Worm (Caenorhabditis elegans) whole organism, L4/young adult: ENCODE results near the gene flap-1.

ENCODE experiments used
- W03F9.2 ChIP-seq: fragments of 150-350 bp; optimal IDR thresholded peaks from 2 replicates; lab custom pipeline; 2014; ENCODE audit warnings: missing biosample characterization, missing genetic modification characterization
- dao-5 ChIP-seq: sonication (generic microtip); optimal IDR thresholded peaks from 2 replicates; lab custom pipeline; 2016; ENCODE audit warnings: missing genotype, missing genetic modification characterization, moderate library complexity, missing compliant biosample characterization

ce11 chrIII:6897587-6898064 lies 31.0 kb downstream of the flap-1 start, which contains the start of gene T07E3.4:
- TF ChIP-seq dao-5 (no peak), W03F9.2 (peak; percentile 58)
